Worm (Caenorhabditis elegans): ENCODE data around the gene Y43D4A.1.
"Not testable (repeated sequence)": the region's sequence is repeated elsewhere in the genome, so short reads cannot be mapped to it uniquely, and the experiment has no call there.

The Y43D4A.1 gene

ce11 chrIV:16735957-16736356, 7.7 kb upstream of the Y43D4A.1 start, which contains the start of gene Y51H4A.25:
Gene Y51H4A.25 (plus strand): TSS chrIV:16736329.
- TF ChIP-seq lin-26 (GFP tag; IDR thresholded peaks at IDR 0.05) (no peak), attf-5 (GFP tag; optimal IDR thresholded peaks at IDR 0.05) (no peak), nhr-80 (tag; optimal IDR thresholded peaks at IDR 0.05) (peak; percentile 49), ztf-26 (tag; optimal IDR thresholded peaks at IDR 0.05) (no peak)

ce11 chrIV:16740769-16741168, 2.9 kb upstream of the Y43D4A.1 start, which contains the start of gene Y51H4A.24:
Gene Y51H4A.24 (minus strand): TSS chrIV:16740869.
- TF ChIP-seq ceh-40 (GFP tag; IDR thresholded peaks at IDR 0.05) (no peak), F57C9.4 (tag; optimal IDR thresholded peaks at IDR 0.05) (no peak), unc-130 (GFP tag; optimal IDR thresholded peaks at IDR 0.05) (no peak), F37B4.10 (GFP tag; IDR thresholded peaks at IDR 0.05) (no peak), hrde-1 (tag; optimal IDR thresholded peaks at IDR 0.05; ENCODE audit: borderline replicate concordance) (no peak), Y95B8A.8 (GFP tag; IDR thresholded peaks at IDR 0.05) (no peak), nhr-90 (tag; optimal IDR thresholded peaks at IDR 0.05) (no peak), rec-8 (tag; optimal IDR thresholded peaks at IDR 0.05) (no peak), Y67H2A.10 (GFP tag; conservative IDR thresholded peaks at IDR 0.05) (no peak)

ce11 chrIV:16751087-16751486, 7.5 kb downstream of the Y43D4A.1 start:
- TF ChIP-seq F10E7.11 (tag; optimal IDR thresholded peaks at IDR 0.05) (no peak), snpc-4 (GFP tag; optimal IDR thresholded peaks at IDR 0.05) (no peak), snpc-4 (tag; optimal IDR thresholded peaks at IDR 0.05) (peak in 2 of 4 experiments; percentile 25 to 39), attf-6 (GFP tag; IDR thresholded peaks at IDR 0.05) (peak; percentile 58; the same call in 1 of the 2 replicates)

- TF ChIP-seq D2030.7 (GFP tag; IDR thresholded peaks at IDR 0.05); T07F8.4 (tag; optimal IDR thresholded peaks at IDR 0.05); lin-54 (GFP tag; optimal IDR thresholded peaks at IDR 0.05): not testable (repeated sequence)
Measured at ce11 chrIV:16755771-16756170, 12.1 kb downstream of the Y43D4A.1 start, which contains the start of gene Y43D4A.2. Gene Y43D4A.2 (minus strand): TSS chrIV:16755871.

ce11 chrIV:16775029-16775428, 31.4 kb downstream of the Y43D4A.1 start:
- TF ChIP-seq ets-4 (GFP tag; optimal IDR thresholded peaks at IDR 0.05) = no peak
- TF ChIP-seq rcor-1 (GFP tag; IDR thresholded peaks at IDR 0.05) = peak; percentile 33
- TF ChIP-seq cebp-2 (GFP tag; IDR thresholded peaks at IDR 0.05) = 0 out of 2 replicates have a peak, but pooled peaks have one; percentile 43
- TF ChIP-seq snpc-1.1 (tag; optimal IDR thresholded peaks at IDR 0.05; ENCODE audit: insufficient read depth) = peak; percentile 59
- TF ChIP-seq B0261.1 (tag; optimal IDR thresholded peaks at IDR 0.05) = peak; percentile 79
- no peak for TF ChIP-seq xnd-1 (tag; optimal IDR thresholded peaks at IDR 0.05)
- TF ChIP-seq ztf-6 (GFP tag; IDR thresholded peaks at IDR 0.05) = peak; percentile 14; the same call in 1 of the 2 replicates
- peak; percentile 90 for TF ChIP-seq snpc-4 (GFP tag; optimal IDR thresholded peaks at IDR 0.05)
- peak; percentile 45 to 97 (median 94) for TF ChIP-seq snpc-4 (tag; optimal IDR thresholded peaks at IDR 0.05)
- peak; percentile 62 for TF ChIP-seq ztf-18 (tag; optimal IDR thresholded peaks at IDR 0.05)
- TF ChIP-seq ztf-22 (GFP tag; optimal IDR thresholded peaks at IDR 0.05) = no peak
- peak in 1 of 3 experiments; percentile 14 for TF ChIP-seq lin-35 (GFP tag; optimal IDR thresholded peaks at IDR 0.05)
- TF ChIP-seq mes-4 (tag; optimal IDR thresholded peaks at IDR 0.05) = peak; percentile 67
- 0 out of 2 replicates have a peak, but pooled peaks have one; percentile 19 for TF ChIP-seq sea-2 (GFP tag; IDR thresholded peaks at IDR 0.05)
- no peak for TF ChIP-seq nfyb-1 (GFP tag; IDR thresholded peaks at IDR 0.05)
- TF ChIP-seq let-526 (GFP tag; IDR thresholded peaks at IDR 0.05) = 0 out of 2 replicates have a peak, but pooled peaks have one; percentile 16
- peak; percentile 60; the same call in 1 of the 2 replicates for TF ChIP-seq hmg-1.2 (GFP tag; IDR thresholded peaks at IDR 0.05)
- peak; percentile 69 for TF ChIP-seq pbrm-1 (GFP tag; IDR thresholded peaks at IDR 0.05)
- TF ChIP-seq F57C9.4 (tag; optimal IDR thresholded peaks at IDR 0.05) = no peak
- peak; percentile 32 for TF ChIP-seq lin-54 (GFP tag; optimal IDR thresholded peaks at IDR 0.05)
- TF ChIP-seq aptf-2 (GFP tag; conservative IDR thresholded peaks at IDR 0.05) = no peak; the same call in 1 of the 2 replicates
- TF ChIP-seq die-1 (tag; optimal IDR thresholded peaks at IDR 0.05) = peak; percentile 94
- TF ChIP-seq B0336.3 (GFP tag; IDR thresholded peaks at IDR 0.05) = no peak
- TF ChIP-seq madf-3 (GFP tag; IDR thresholded peaks at IDR 0.05) = 0 out of 2 replicates have a peak, but pooled peaks have one; percentile 78
- peak; percentile 69 for TF ChIP-seq hlh-12 (tag; optimal IDR thresholded peaks at IDR 0.05)
